Worm (Caenorhabditis elegans) whole organism, L3 larva: ENCODE data around the gene K06G5.1.

Experiments
- ama-1 ChIP-seq: fragments of 150-350 bp; optimal IDR thresholded peaks from 2 replicates; lab custom pipeline; 2018
- ceh-16 ChIP-seq: sonication (generic microtip); optimal IDR thresholded peaks from 2 replicates; lab custom pipeline; 2017; ENCODE audit warnings: missing biosample characterization, missing genetic modification characterization
- nhr-12 ChIP-seq: fragments of 150-350 bp; optimal IDR thresholded peaks from 2 replicates; lab custom pipeline; 2014; ENCODE audit warnings: missing biosample characterization, missing genetic modification characterization
- nhr-28 ChIP-seq: fragments of 150-350 bp; optimal IDR thresholded peaks from 2 replicates; lab custom pipeline; 2014; ENCODE audit warnings: missing biosample characterization, missing genetic modification characterization
- nhr-76 ChIP-seq: fragments of 150-350 bp; sonication (generic microtip); optimal IDR thresholded peaks from 5 replicates; lab custom pipeline; 2014; ENCODE audit warnings: missing biosample characterization, missing genetic modification characterization
- zag-1 ChIP-seq: fragments of 150-350 bp; optimal IDR thresholded peaks from 2 replicates; lab custom pipeline; 2014; ENCODE audit warnings: missing biosample characterization, missing genetic modification characterization

DNA sequence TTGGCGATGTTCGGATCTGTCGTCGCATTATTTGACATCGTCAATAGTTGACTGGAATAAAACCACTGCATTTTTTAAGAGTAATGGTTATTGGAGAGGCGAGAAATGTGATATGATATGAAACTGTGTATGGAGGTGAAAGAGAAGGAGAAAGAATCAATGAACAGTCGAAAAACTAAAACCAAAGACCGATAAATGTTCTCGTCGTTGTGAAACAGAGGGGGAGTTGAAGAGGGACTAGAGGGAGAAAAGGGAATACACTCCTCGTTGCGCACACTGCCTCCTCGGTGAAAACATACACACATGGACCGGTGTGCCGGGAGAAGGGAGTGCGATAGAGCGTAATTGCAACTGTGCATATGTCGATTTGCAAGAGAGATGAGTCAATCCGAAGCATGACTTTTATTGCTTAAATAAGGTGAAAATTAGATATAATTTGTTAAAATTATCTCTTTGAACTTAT is 45.2 kb upstream of the K06G5.1 start, which contains the start of gene sym-4:
- TF ChIP-seq ceh-16 (tag; lab: Kevin White, UChicago) (no peak), nhr-76 (tag; lab: Kevin White, UChicago) (peak; percentile 64), nhr-28 (no peak), ama-1 (peak; percentile 69), nhr-12 (tag; lab: Kevin White, UChicago) (no peak), zag-1 (no peak)
